Fruit fly (Drosophila melanogaster) whole organism, pupa: ENCODE measurements around the gene Mkk4.

Source experiments
- CG13204 ChIP-seq: fragments of 200-800 bp; sonication (Bioruptor generic); optimal IDR thresholded peaks from 2 replicates; lab custom pipeline; 2018; ENCODE audit warnings: missing biosample characterization, mild to moderate bottlenecking, missing genetic modification characterization, moderate library complexity
- CG14655 ChIP-seq: fragments of 200-800 bp; sonication (Bioruptor generic); optimal IDR thresholded peaks from 3 replicates; lab custom pipeline; 2017; ENCODE audit warnings: mild to moderate bottlenecking, missing biosample characterization, missing genetic modification reagents, missing genetic modification characterization
- CG15710 ChIP-seq: fragments of 200-800 bp; sonication (Bioruptor generic); optimal IDR thresholded peaks from 2 replicates; lab custom pipeline; 2018; ENCODE audit warnings: missing biosample characterization, mild to moderate bottlenecking, missing genetic modification characterization, moderate library complexity
- CG32121 ChIP-seq: fragments of 200-800 bp; sonication (Bioruptor generic); IDR thresholded peaks from 2 replicates; pipeline ENCODE4 v1.3.6; 2022; ENCODE audit warnings: missing biosample characterization, missing genetic modification characterization
- CG34367 ChIP-seq: fragments of 200-800 bp; sonication (Bioruptor generic); optimal IDR thresholded peaks from 2 replicates; lab custom pipeline; 2018; ENCODE audit warnings: missing biosample characterization, mild to moderate bottlenecking, missing genetic modification characterization
- CG4496 ChIP-seq: fragments of 200-800 bp; sonication (Bioruptor generic); IDR thresholded peaks from 3 replicates; pipeline ENCODE4 v1.3.6; 2022; ENCODE audit warnings: missing biosample characterization, missing genetic modification characterization
- CG8159 ChIP-seq: fragments of 200-800 bp; sonication (Bioruptor generic); optimal IDR thresholded peaks from 3 replicates; lab custom pipeline; 2018; ENCODE audit warnings: missing biosample characterization, mild to moderate bottlenecking, missing genetic modification characterization, moderate library complexity
- CG9948 ChIP-seq: fragments of 200-800 bp; sonication (Bioruptor generic); optimal IDR thresholded peaks from 2 replicates; lab custom pipeline; 2018; ENCODE audit warnings: missing biosample characterization, mild to moderate bottlenecking, missing genetic modification characterization, moderate library complexity
- EcR ChIP-seq: fragments of 200-800 bp; sonication (Bioruptor generic); optimal IDR thresholded peaks from 3 replicates; lab custom pipeline; 2019; ENCODE audit warnings: missing biosample characterization, missing genetic modification characterization, mild to moderate bottlenecking, moderate library complexity, missing genetic modification reagents
- Pif1A ChIP-seq: fragments of 200-800 bp; sonication (Bioruptor generic); optimal IDR thresholded peaks from 3 replicates; lab custom pipeline; 2016; ENCODE audit warnings: missing biosample characterization, missing genetic modification characterization
- Pif1B ChIP-seq: fragments of 200-800 bp; sonication (Bioruptor generic); optimal IDR thresholded peaks from 3 replicates; lab custom pipeline; 2016; ENCODE audit warnings: missing biosample characterization, missing genetic modification characterization
- fd96Ca ChIP-seq: fragments of 200-800 bp; sonication (Bioruptor generic); IDR thresholded peaks from 3 replicates; pipeline ENCODE4 v1.3.6; 2022; ENCODE audit warnings: missing biosample characterization, missing genetic modification characterization
- rn ChIP-seq: fragments of 200-800 bp; sonication (Bioruptor generic); IDR thresholded peaks from 2 replicates; pipeline ENCODE4 v1.3.6; 2022; ENCODE audit warnings: missing biosample characterization, missing genetic modification characterization

- TF ChIP-seq CG34367 (tag; lab: Kevin White, UChicago): no peak
- no peak for TF ChIP-seq CG9948
- no peak for TF ChIP-seq CG4496
- no peak for TF ChIP-seq Pif1B (GFP tag; lab: Kevin White, UChicago)
- TF ChIP-seq Pif1A (GFP tag; lab: Kevin White, UChicago): no peak
- TF ChIP-seq CG8159 (tag; lab: Kevin White, UChicago): no peak
- no peak for TF ChIP-seq CG13204 (GFP tag; lab: Kevin White, UChicago)
- no peak for TF ChIP-seq EcR (GFP tag; lab: Kevin White, UChicago)
- no peak for TF ChIP-seq CG32121 (GFP tag; lab: Robert Waterston, UW)
- TF ChIP-seq CG14655 (GFP tag; lab: Kevin White, UChicago): no peak
- no peak for TF ChIP-seq CG15710 (tag; lab: Kevin White, UChicago)
- no peak for TF ChIP-seq fd96Ca (GFP tag; lab: Robert Waterston, UW)
- TF ChIP-seq rn (GFP tag; lab: Robert Waterston, UW): no peak
These were observed 17.0 kb upstream of the Mkk4 start, which contains the start of gene CG8036 for dm6 chr3R:8667568-8667967.
